Worm (Caenorhabditis elegans) whole organism, L2 larva: ENCODE measurements around the gene F11A10.5.
A peak's percentile ranks its signal among the peaks of the same experiment; 100 is the strongest.

Source experiments
- R02D3.7 ChIP-seq: fragments of 150-350 bp; optimal IDR thresholded peaks from 2 replicates; lab custom pipeline; 2014; ENCODE audit warnings: missing biosample characterization, missing genetic modification characterization
- fos-1 ChIP-seq: fragments of 150-350 bp; optimal IDR thresholded peaks from 2 replicates; lab custom pipeline; 2014; ENCODE audit warnings: missing biosample characterization, missing genetic modification characterization
- lin-39 ChIP-seq: fragments of 150-350 bp; optimal IDR thresholded peaks from 2 replicates; lab custom pipeline; 2014; ENCODE audit warnings: missing biosample characterization, missing genetic modification reagents, missing genetic modification characterization

- TF ChIP-seq fos-1 (tag; lab: Kevin White, UChicago) (peak; percentile 65), lin-39 (tag; lab: Kevin White, UChicago) (no peak), R02D3.7 (tag; lab: Kevin White, UChicago) (no peak)
Observed at ce11 chrIV:12046524-12047203, 47.3 kb upstream of the F11A10.5 start, which contains the start of gene T12G3.2.
